Fruit fly (Drosophila melanogaster) whole organism, embryonic: Measurements from ENCODE around the gene Zyx.

Experiments used
- Bgb ChIP-seq: fragments of 200-800 bp; sonication (Bioruptor generic); IDR thresholded peaks from 2 replicates; pipeline ENCODE4 v1.3.6; 2022; ENCODE audit warnings: missing biosample characterization, missing genetic modification characterization; ENCODE audit not compliant: partially characterized antibody
- CG1024 ChIP-seq: fragments of 200-800 bp; sonication (Bioruptor generic); IDR thresholded peaks from 2 replicates; pipeline ENCODE4 v1.3.6; 2022; ENCODE audit warnings: missing biosample characterization, missing genetic modification characterization
- CG11398 ChIP-seq: fragments of 200-800 bp; sonication (Bioruptor generic); optimal IDR thresholded peaks from 2 replicates; lab custom pipeline; 2016; ENCODE audit warnings: missing biosample characterization, missing genetic modification characterization
- CG11723 ChIP-seq: fragments of 200-800 bp; sonication (Bioruptor generic); optimal IDR thresholded peaks from 2 replicates; lab custom pipeline; 2017; ENCODE audit warnings: missing biosample characterization, mild to moderate bottlenecking, missing genetic modification characterization
- CG12942 ChIP-seq: fragments of 200-800 bp; sonication (Bioruptor generic); optimal IDR thresholded peaks from 3 replicates; lab custom pipeline; 2016; ENCODE audit warnings: missing biosample characterization, missing genetic modification characterization
- CG13424 ChIP-seq: fragments of 200-800 bp; sonication (Bioruptor generic); optimal IDR thresholded peaks from 2 replicates; lab custom pipeline; 2019; ENCODE audit warnings: missing biosample characterization, mild to moderate bottlenecking, missing genetic modification characterization, moderate library complexity
- CG14710 ChIP-seq: fragments of 200-800 bp; sonication (Bioruptor generic); optimal IDR thresholded peaks from 3 replicates; lab custom pipeline; 2019; ENCODE audit warnings: missing biosample characterization, mild to moderate bottlenecking, missing genetic modification characterization, moderate library complexity
- CG15269 ChIP-seq: fragments of 200-800 bp; sonication (Bioruptor generic); optimal IDR thresholded peaks from 2 replicates; lab custom pipeline; 2018; ENCODE audit warnings: missing biosample characterization, mild to moderate bottlenecking, missing genetic modification characterization, moderate library complexity
- CG15696 ChIP-seq: fragments of 200-800 bp; sonication (Bioruptor generic); optimal IDR thresholded peaks from 2 replicates; lab custom pipeline; 2019; ENCODE audit warnings: missing biosample characterization, mild to moderate bottlenecking, missing genetic modification characterization, moderate library complexity
- CG1603 ChIP-seq: fragments of 200-800 bp; sonication (Bioruptor generic); optimal IDR thresholded peaks from 2 replicates; lab custom pipeline; 2019; ENCODE audit warnings: missing biosample characterization, mild to moderate bottlenecking, missing genetic modification characterization, moderate library complexity
- CG17802 ChIP-seq: fragments of 200-800 bp; sonication (Bioruptor generic); optimal IDR thresholded peaks from 2 replicates; lab custom pipeline; 2018; ENCODE audit warnings: missing biosample characterization, mild to moderate bottlenecking, missing genetic modification characterization, moderate library complexity
- CG17829 ChIP-seq: fragments of 200-800 bp; optimal IDR thresholded peaks from 2 replicates; lab custom pipeline; 2019; ENCODE audit warnings: missing biosample characterization, mild to moderate bottlenecking, missing genetic modification characterization, moderate library complexity
- CG18619 ChIP-seq: fragments of 200-800 bp; sonication (Bioruptor generic); optimal IDR thresholded peaks from 3 replicates; lab custom pipeline; 2017; ENCODE audit warnings: missing biosample characterization, mild to moderate bottlenecking, missing genetic modification characterization
- CG33557 ChIP-seq: fragments of 200-800 bp; sonication (Bioruptor generic); optimal IDR thresholded peaks from 2 replicates; lab custom pipeline; 2019; ENCODE audit warnings: missing biosample characterization, mild to moderate bottlenecking, missing genetic modification characterization, moderate library complexity
- CG3995 ChIP-seq: fragments of 200-800 bp; sonication (Bioruptor generic); optimal IDR thresholded peaks from 3 replicates; lab custom pipeline; 2016; ENCODE audit warnings: missing biosample characterization, missing genetic modification characterization
- CG4730 ChIP-seq: fragments of 200-800 bp; sonication (Bioruptor generic); IDR thresholded peaks from 2 replicates; pipeline ENCODE4 v1.3.6; 2022; ENCODE audit warnings: missing biosample characterization, missing genetic modification characterization
- CG4854 ChIP-seq: fragments of 200-800 bp; sonication (Bioruptor generic); optimal IDR thresholded peaks from 2 replicates; lab custom pipeline; 2016; ENCODE audit warnings: missing biosample characterization, missing genetic modification characterization, inconsistent platforms
- CG5180 ChIP-seq: fragments of 200-800 bp; sonication (Bioruptor generic); optimal IDR thresholded peaks from 3 replicates; lab custom pipeline; 2017; ENCODE audit warnings: missing biosample characterization, missing genetic modification characterization, mild to moderate bottlenecking, moderate library complexity, missing genetic modification reagents
- CG7357 ChIP-seq: fragments of 200-800 bp; sonication (Bioruptor generic); IDR thresholded peaks from 3 replicates; pipeline ENCODE4 v1.3.6; 2022; ENCODE audit warnings: missing biosample characterization, missing genetic modification characterization
- CG8089 ChIP-seq: fragments of 200-800 bp; sonication (Bioruptor generic); optimal IDR thresholded peaks from 3 replicates; lab custom pipeline; 2016; ENCODE audit warnings: missing biosample characterization, missing genetic modification characterization
- CHES-1-like ChIP-seq: fragments of 200-800 bp; sonication (Bioruptor generic); optimal IDR thresholded peaks from 2 replicates; lab custom pipeline; 2016; ENCODE audit warnings: missing biosample characterization, missing genetic modification characterization
- Ets97D ChIP-seq: fragments of 200-800 bp; sonication (Bioruptor generic); optimal IDR thresholded peaks from 3 replicates; lab custom pipeline; 2016; ENCODE audit warnings: missing biosample characterization, missing genetic modification characterization
- Gug ChIP-seq: fragments of 200-800 bp; sonication (Bioruptor generic); IDR thresholded peaks from 4 replicates; pipeline ENCODE4 v1.3.6; 2022; ENCODE audit warnings: missing biosample characterization, missing genetic modification characterization
- Lhr ChIP-seq: fragments of 200-800 bp; sonication (Bioruptor generic); optimal IDR thresholded peaks from 3 replicates; lab custom pipeline; 2017; ENCODE audit warnings: mild to moderate bottlenecking, missing biosample characterization, missing genetic modification reagents, missing genetic modification characterization
- Oli ChIP-seq: fragments of 200-800 bp; sonication (Bioruptor generic); optimal IDR thresholded peaks from 2 replicates; lab custom pipeline; 2018; ENCODE audit warnings: missing biosample characterization, mild to moderate bottlenecking, missing genetic modification characterization, moderate library complexity
- Poxn ChIP-seq: fragments of 200-800 bp; sonication (Bioruptor generic); IDR thresholded peaks from 2 replicates; pipeline ENCODE4 v1.3.6; 2022; ENCODE audit warnings: missing biosample characterization, missing genetic modification characterization
- Sry-δ ChIP-seq: fragments of 200-800 bp; sonication (Bioruptor generic); optimal IDR thresholded peaks from 2 replicates; lab custom pipeline; 2016; ENCODE audit warnings: missing biosample characterization, missing genetic modification characterization
- Usf ChIP-seq: fragments of 200-800 bp; sonication (Bioruptor generic); optimal IDR thresholded peaks from 2 replicates; lab custom pipeline; 2017; ENCODE audit warnings: missing genotype, missing biosample characterization, missing genetic modification characterization
- YL-1 ChIP-seq: fragments of 200-800 bp; sonication (Bioruptor generic); optimal IDR thresholded peaks from 3 replicates; lab custom pipeline; 2017; ENCODE audit warnings: missing biosample characterization, mild to moderate bottlenecking, missing genetic modification characterization
- dm ChIP-seq: fragments of 200-800 bp; sonication (Bioruptor generic); optimal IDR thresholded peaks from 3 replicates; lab custom pipeline; 2016; ENCODE audit warnings: missing biosample characterization, missing genetic modification characterization
- ems ChIP-seq: fragments of 200-800 bp; sonication (Bioruptor generic); optimal IDR thresholded peaks from 3 replicates; lab custom pipeline; 2016; ENCODE audit warnings: missing biosample characterization, missing genetic modification characterization
- gfzf ChIP-seq: fragments of 200-800 bp; sonication (Bioruptor generic); optimal IDR thresholded peaks from 2 replicates; lab custom pipeline; 2016; ENCODE audit warnings: missing biosample characterization, mild to moderate bottlenecking, missing genetic modification characterization, moderate library complexity
- lilli ChIP-seq: fragments of 200-800 bp; sonication (Bioruptor generic); optimal IDR thresholded peaks from 3 replicates; lab custom pipeline; 2016; ENCODE audit warnings: missing biosample characterization, missing genetic modification characterization
- mam ChIP-seq: fragments of 200-800 bp; sonication (Bioruptor generic); optimal IDR thresholded peaks from 3 replicates; lab custom pipeline; 2016; ENCODE audit warnings: missing biosample characterization, missing genetic modification characterization
- pfk ChIP-seq: fragments of 200-800 bp; sonication (Bioruptor generic); optimal IDR thresholded peaks from 2 replicates; lab custom pipeline; 2018; ENCODE audit warnings: missing biosample characterization, mild to moderate bottlenecking, missing genetic modification characterization, moderate library complexity
- phol ChIP-seq: fragments of 200-800 bp; sonication (Bioruptor generic); optimal IDR thresholded peaks from 3 replicates; lab custom pipeline; 2018; ENCODE audit warnings: missing biosample characterization, mild to moderate bottlenecking, missing genetic modification characterization, moderate library complexity
- row ChIP-seq: fragments of 200-800 bp; sonication (Bioruptor generic); IDR thresholded peaks from 3 replicates; pipeline ENCODE4 v1.3.6; 2022; ENCODE audit warnings: missing biosample characterization, missing genetic modification characterization
- sc ChIP-seq, 3 experiments: fragments of >200 bp in 2 of 3; fragments of 200-800 bp in 1 of 3; sonication (Bioruptor generic) in 1 of 3; optimal IDR thresholded peaks; 2 replicates in 2 of 3; 3 replicates in 1 of 3; lab custom pipeline; 2017; ENCODE audit warnings: mild to moderate bottlenecking in 1 of 3, missing biosample characterization in 1 of 3, missing genetic modification characterization in 1 of 3, missing genetic modification reagents in 1 of 3
- slou ChIP-seq: fragments of 200-800 bp; sonication (Bioruptor generic); optimal IDR thresholded peaks from 3 replicates; lab custom pipeline; 2016; ENCODE audit warnings: missing biosample characterization, missing genetic modification characterization
- stwl ChIP-seq: fragments of 200-800 bp; sonication (Bioruptor generic); optimal IDR thresholded peaks from 3 replicates; lab custom pipeline; 2018; ENCODE audit warnings: missing biosample characterization, mild to moderate bottlenecking, missing genetic modification characterization, moderate library complexity
- sug ChIP-seq: fragments of 200-800 bp; optimal IDR thresholded peaks from 2 replicates; lab custom pipeline; 2019; ENCODE audit warnings: missing biosample characterization, mild to moderate bottlenecking, missing genetic modification characterization, moderate library complexity
- trem ChIP-seq: fragments of 200-800 bp; optimal IDR thresholded peaks from 3 replicates; lab custom pipeline; 2019; ENCODE audit warnings: missing biosample characterization, mild to moderate bottlenecking, missing genetic modification characterization, moderate library complexity
- zf30C ChIP-seq: fragments of 200-800 bp; sonication (Bioruptor generic); optimal IDR thresholded peaks from 3 replicates; lab custom pipeline; 2018; ENCODE audit warnings: missing biosample characterization, mild to moderate bottlenecking, missing genetic modification characterization

Gene Zyx

DNA sequence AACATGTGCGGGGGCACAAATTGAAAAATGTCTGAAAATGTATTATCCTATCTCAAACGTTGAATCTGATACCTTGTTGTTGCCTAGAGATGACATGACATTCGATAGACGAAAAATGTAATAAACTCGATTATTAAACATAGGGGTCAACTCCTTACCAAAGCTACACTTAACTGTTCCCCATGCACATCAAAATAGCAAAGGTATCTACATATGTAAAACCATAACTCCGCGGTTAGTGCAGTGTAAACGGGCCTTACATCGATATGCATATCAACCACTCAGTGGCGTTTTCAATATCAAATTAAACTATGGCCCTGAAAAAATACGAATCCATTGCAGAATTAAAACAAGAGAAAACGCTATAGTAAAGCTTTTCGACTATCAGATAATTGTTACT is 13.5 kb downstream of the Zyx start (continued):
- TF ChIP-seq CG15696 (tag; lab: Kevin White, UChicago): peak; percentile 0
- TF ChIP-seq CG3995: peak; percentile 28
- peak; percentile 39 for TF ChIP-seq mam (GFP tag; lab: Kevin White, UChicago)
- TF ChIP-seq Gug (GFP tag; lab: Robert Waterston, UW): no peak
- TF ChIP-seq pfk: peak; percentile 82
- no peak for TF ChIP-seq ems (GFP tag; lab: Kevin White, UChicago)
- no peak for TF ChIP-seq sug (tag; lab: Kevin White, UChicago)
- TF ChIP-seq CG12942 (GFP tag; lab: Kevin White, UChicago): peak; percentile 22
- TF ChIP-seq CHES-1-like: peak; percentile 12
- TF ChIP-seq CG18619 (GFP tag; lab: Kevin White, UChicago): no peak
- peak; percentile 41 for TF ChIP-seq gfzf (GFP tag; lab: Kevin White, UChicago)
- TF ChIP-seq slou (GFP tag; lab: Kevin White, UChicago): no peak
- TF ChIP-seq Ets97D (GFP tag; lab: Kevin White, UChicago): peak; percentile 65
- TF ChIP-seq CG33557 (GFP tag; lab: Kevin White, UChicago): peak; percentile 43
- no peak for TF ChIP-seq CG4854 (GFP tag; lab: Kevin White, UChicago)
- peak; percentile 32 for TF ChIP-seq dm (GFP tag; lab: Kevin White, UChicago)
- TF ChIP-seq Sry-δ (GFP tag; lab: Kevin White, UChicago): peak; percentile 89
- TF ChIP-seq CG11723: peak; percentile 99
- TF ChIP-seq stwl (tag; lab: Kevin White, UChicago): peak; percentile 52
- TF ChIP-seq trem (tag; lab: Kevin White, UChicago): peak; percentile 28
- peak; percentile 100 for TF ChIP-seq CG1603 (tag; lab: Kevin White, UChicago)
- TF ChIP-seq Poxn: no peak
- peak; percentile 25; the same call in 1 of the 2 replicates for TF ChIP-seq Bgb (GFP tag; lab: Robert Waterston, UW)
- TF ChIP-seq CG15269: no peak
- peak; percentile 37 for TF ChIP-seq YL-1 (GFP tag; lab: Kevin White, UChicago)
- TF ChIP-seq Lhr (GFP tag; lab: Kevin White, UChicago): peak; percentile 81
- no peak for TF ChIP-seq CG5180
- no peak for TF ChIP-seq zf30C (GFP tag; lab: Kevin White, UChicago)
- peak; percentile 82 for TF ChIP-seq CG7357 (GFP tag; lab: Robert Waterston, UW)
- TF ChIP-seq CG13424 (tag; lab: Kevin White, UChicago): no peak
- TF ChIP-seq CG17802 (tag; lab: Kevin White, UChicago): peak; percentile 99
- peak; percentile 58 for TF ChIP-seq phol (tag; lab: Kevin White, UChicago)
- TF ChIP-seq Oli (tag; lab: Kevin White, UChicago): no peak
- TF ChIP-seq row (GFP tag; lab: Robert Waterston, UW): peak; percentile 83
- peak; percentile 99 for TF ChIP-seq CG1024 (GFP tag; lab: Robert Waterston, UW)
- no peak for TF ChIP-seq CG4730 (GFP tag; lab: Robert Waterston, UW)
- TF ChIP-seq Usf (GFP tag; lab: Kevin White, UChicago): no peak
- peak; percentile 4 for TF ChIP-seq CG17829 (tag; lab: Kevin White, UChicago)
- TF ChIP-seq CG14710: peak; percentile 63
- TF ChIP-seq sc (optimal IDR thresholded peaks at IDR 0.05; lab: Kevin White, UChicago): no peak
- peak; percentile 1 for TF ChIP-seq sc (GFP tag; optimal IDR thresholded peaks at IDR 0.05; lab: Kevin White, UChicago)
- TF ChIP-seq CG11398: no peak
- TF ChIP-seq CG8089: peak; percentile 82
- TF ChIP-seq lilli: no peak
